Worm (Caenorhabditis elegans) whole organism, young adult: ENCODE results near the gene srw-24.
"Not testable (repeated sequence)": the region's sequence is repeated elsewhere in the genome, so short reads cannot be mapped to it uniquely, and the experiment has no call there.

ENCODE experiments used
- C06A6.2 ChIP-seq: fragments of 200-800 bp; sonication (Bioruptor generic); conservative IDR thresholded peaks from 2 replicates; pipeline ENCODE4 v1.3.6; 2022; ENCODE audit warnings: missing genetic modification characterization, missing compliant biosample characterization
- F33H1.4 ChIP-seq: fragments of 200-800 bp; sonication (Bioruptor generic); IDR thresholded peaks from 2 replicates; pipeline ENCODE4 v1.3.6; 2022; ENCODE audit warnings: missing genetic modification reagents, missing genetic modification characterization, missing compliant biosample characterization
- T07F8.4 ChIP-seq: sonication (generic microtip); optimal IDR thresholded peaks from 2 replicates; lab custom pipeline; 2016; ENCODE audit warnings: mild to moderate bottlenecking, missing genetic modification characterization, moderate library complexity, missing compliant biosample characterization
- Y79H2A.3 ChIP-seq: fragments of 200-800 bp; sonication (Bioruptor generic); conservative IDR thresholded peaks from 2 replicates; pipeline ENCODE4 v1.3.6; 2022; ENCODE audit warnings: missing genetic modification reagents, missing genetic modification characterization, missing compliant biosample characterization
- ama-1 ChIP-seq, 3 experiments: fragments of 150-350 bp in 1 of 3; sonication (generic microtip) in 2 of 3; optimal IDR thresholded peaks; 2 replicates each; lab custom pipeline; 2014 to 2018; ENCODE audit warnings: missing biosample characterization in 2 of 3, missing genetic modification characterization in 2 of 3, missing genetic modification reagents in 2 of 3
- aptf-3 ChIP-seq: fragments of 200-800 bp; sonication (Bioruptor generic); IDR thresholded peaks from 2 replicates; pipeline ENCODE4 v1.3.6; 2022; ENCODE audit warnings: missing genetic modification characterization, missing compliant biosample characterization
- attf-6 ChIP-seq: fragments of 200-800 bp; sonication (Bioruptor generic); IDR thresholded peaks from 2 replicates; pipeline ENCODE4 v1.3.6; 2022; ENCODE audit warnings: missing genetic modification reagents, missing genetic modification characterization, missing compliant biosample characterization
- ceh-27 ChIP-seq: fragments of 200-800 bp; sonication (Bioruptor generic); optimal IDR thresholded peaks from 2 replicates; lab custom pipeline; 2018; ENCODE audit warnings: mild to moderate bottlenecking, missing genetic modification characterization, moderate library complexity, missing compliant biosample characterization
- dpl-1 ChIP-seq: fragments of 150-350 bp; optimal IDR thresholded peaks from 2 replicates; lab custom pipeline; 2014; ENCODE audit warnings: missing biosample characterization, missing genetic modification reagents, missing genetic modification characterization
- efl-1 ChIP-seq: fragments of 150-350 bp; optimal IDR thresholded peaks from 2 replicates; lab custom pipeline; 2014; ENCODE audit warnings: missing biosample characterization, missing genetic modification reagents, missing genetic modification characterization
- egl-18 ChIP-seq: fragments of 200-800 bp; sonication (Bioruptor generic); IDR thresholded peaks from 2 replicates; pipeline ENCODE4 v1.3.6; 2022; ENCODE audit warnings: missing genetic modification reagents, missing genetic modification characterization, missing compliant biosample characterization
- egl-44 ChIP-seq: fragments of 200-800 bp; sonication (Bioruptor generic); IDR thresholded peaks from 2 replicates; pipeline ENCODE4 v1.3.6; 2022; ENCODE audit warnings: missing genetic modification reagents, missing genetic modification characterization, missing compliant biosample characterization
- fkh-3 ChIP-seq: sonication (generic microtip); optimal IDR thresholded peaks from 2 replicates; lab custom pipeline; 2016; ENCODE audit warnings: mild to moderate bottlenecking, missing genetic modification characterization, missing compliant biosample characterization
- him-1 ChIP-seq: sonication (generic microtip); optimal IDR thresholded peaks from 2 replicates; lab custom pipeline; 2016; ENCODE audit warnings: missing genotype, missing genetic modification reagents, missing genetic modification characterization, missing compliant biosample characterization
- hmg-1.2 ChIP-seq: fragments of 200-800 bp; sonication (Bioruptor generic); IDR thresholded peaks from 2 replicates; pipeline ENCODE4 v1.3.6; 2022; ENCODE audit warnings: missing genetic modification reagents, missing genetic modification characterization, missing compliant biosample characterization
- hmg-20 ChIP-seq: fragments of 200-800 bp; sonication (Bioruptor generic); IDR thresholded peaks from 2 replicates; pipeline ENCODE4 v1.3.6; 2022; ENCODE audit warnings: missing genetic modification reagents, missing genetic modification characterization, missing compliant biosample characterization
- lin-26 ChIP-seq: fragments of 200-800 bp; sonication (Bioruptor generic); IDR thresholded peaks from 2 replicates; pipeline ENCODE4 v1.3.6; 2022; ENCODE audit warnings: missing genetic modification reagents, missing genetic modification characterization, missing compliant biosample characterization
- lsy-27 ChIP-seq: sonication (generic microtip); optimal IDR thresholded peaks from 2 replicates; lab custom pipeline; 2017; ENCODE audit warnings: missing genetic modification characterization, mild to moderate bottlenecking, missing compliant biosample characterization, antibody characterized with exemption, missing genotype, borderline replicate concordance; ENCODE audit not compliant: insufficient read depth
- madf-10 ChIP-seq: sonication (generic microtip); optimal IDR thresholded peaks from 2 replicates; lab custom pipeline; 2016; ENCODE audit warnings: mild to moderate bottlenecking, missing genetic modification characterization, missing compliant biosample characterization
- madf-3 ChIP-seq: fragments of 200-800 bp; sonication (Bioruptor generic); IDR thresholded peaks from 2 replicates; pipeline ENCODE4 v1.3.6; 2022; ENCODE audit warnings: missing genetic modification reagents, missing genetic modification characterization, missing compliant biosample characterization
- madf-8 ChIP-seq: fragments of 200-800 bp; sonication (Bioruptor generic); conservative IDR thresholded peaks from 2 replicates; pipeline ENCODE4 v1.3.6; 2022; ENCODE audit warnings: missing genetic modification reagents, missing genetic modification characterization, missing compliant biosample characterization
- nhr-90 ChIP-seq: sonication (generic microtip); optimal IDR thresholded peaks from 2 replicates; lab custom pipeline; 2016; ENCODE audit warnings: missing genotype, mild to moderate bottlenecking, missing genetic modification characterization, missing compliant biosample characterization
- sdz-38 ChIP-seq: sonication (generic microtip); optimal IDR thresholded peaks from 2 replicates; lab custom pipeline; 2016; ENCODE audit warnings: missing genotype, missing genetic modification characterization, missing compliant biosample characterization
- snpc-1.1 ChIP-seq: sonication (generic microtip); optimal IDR thresholded peaks from 2 replicates; lab custom pipeline; 2017; ENCODE audit warnings: missing genetic modification characterization, mild to moderate bottlenecking, missing compliant biosample characterization, antibody characterized with exemption, moderate library complexity, missing genotype, missing genetic modification reagents; ENCODE audit not compliant: insufficient read depth
- somi-1 ChIP-seq: fragments of 200-800 bp; sonication (Bioruptor generic); optimal IDR thresholded peaks from 2 replicates; lab custom pipeline; 2018; ENCODE audit warnings: mild to moderate bottlenecking, missing genetic modification characterization, missing compliant biosample characterization
- tbp1 ChIP-seq: fragments of 200-800 bp; sonication (Bioruptor generic); optimal IDR thresholded peaks from 2 replicates; lab custom pipeline; 2018; ENCODE audit warnings: mild to moderate bottlenecking, missing genetic modification characterization, missing compliant biosample characterization
- xnd-1 ChIP-seq: sonication (generic microtip); optimal IDR thresholded peaks from 2 replicates; lab custom pipeline; 2016; ENCODE audit warnings: missing genotype, missing genetic modification reagents, missing genetic modification characterization, missing compliant biosample characterization
- ztf-18 ChIP-seq: sonication (generic microtip); optimal IDR thresholded peaks from 2 replicates; lab custom pipeline; 2016; ENCODE audit warnings: missing genotype, mild to moderate bottlenecking, missing genetic modification characterization, missing compliant biosample characterization

The srw-24 gene

ce11 chrV:15235661-15236060 is 11.9 kb downstream of the srw-24 start, which contains the start of gene nhr-164:
Gene nhr-164, minus strand, starts transcription at chrV:15235761.
- TF ChIP-seq madf-3 (GFP tag; lab: Robert Waterston, UW), result no peak
- TF ChIP-seq egl-44 (GFP tag; lab: Robert Waterston, UW), result no peak
- no peak for TF ChIP-seq T07F8.4 (tag; lab: Kevin White, UChicago)
- no peak for TF ChIP-seq lin-26 (GFP tag; lab: Robert Waterston, UW)
- no peak for TF ChIP-seq tbp1 (GFP tag; lab: Kevin White, UChicago)
- TF ChIP-seq nhr-90 (tag; lab: Kevin White, UChicago), result no peak
- no peak for TF ChIP-seq sdz-38
- TF ChIP-seq hmg-20 (GFP tag; lab: Robert Waterston, UW), result no peak
- TF ChIP-seq somi-1, result no peak

ce11 chrV:15238552-15238951 is 14.8 kb downstream of the srw-24 start, which contains the start of gene srw-12:
Gene srw-12, minus strand, starts transcription at chrV:15238652.
- TF ChIP-seq egl-18 (no peak), ztf-18 (tag; lab: Kevin White, UChicago) (no peak), F33H1.4 (GFP tag; lab: Robert Waterston, UW) (no peak), fkh-3 (tag; lab: Kevin White, UChicago) (no peak), lsy-27 (no peak)

- TF ChIP-seq attf-6 (GFP tag; lab: Robert Waterston, UW), result no peak
- TF ChIP-seq Y79H2A.3 (GFP tag; lab: Robert Waterston, UW), result no peak
Measured at ce11 chrV:15240215-15240614, 16.4 kb downstream of the srw-24 start, which contains the start of gene srw-11. Gene srw-11, minus strand, starts transcription at chrV:15240315.

- no peak for TF ChIP-seq C06A6.2
- no peak for TF ChIP-seq T07F8.4 (tag; lab: Kevin White, UChicago)
- TF ChIP-seq egl-44 (GFP tag; lab: Robert Waterston, UW), result no peak
- no peak for TF ChIP-seq him-1
- TF ChIP-seq hmg-1.2 (GFP tag; lab: Robert Waterston, UW), result no peak
- TF ChIP-seq dpl-1, result no peak
Measured at ce11 chrV:15241259-15241658, 17.5 kb downstream of the srw-24 start, which contains the start of gene chil-12. Gene chil-12, plus strand, starts transcription at chrV:15241559.

- no peak for TF ChIP-seq aptf-3
- no peak for TF ChIP-seq ama-1 (optimal IDR thresholded peaks at IDR 0.05; lab: Kevin White, UChicago)
- TF ChIP-seq ama-1 (GFP tag; optimal IDR thresholded peaks at IDR 0.05; lab: Kevin White, UChicago), result no peak
- no peak for TF ChIP-seq madf-10 (tag; lab: Kevin White, UChicago)
- no peak for TF ChIP-seq snpc-1.1 (tag; lab: Kevin White, UChicago)
- TF ChIP-seq efl-1 (GFP tag; lab: Kevin White, UChicago), result no peak
- no peak for TF ChIP-seq ceh-27 (GFP tag; lab: Kevin White, UChicago)
- TF ChIP-seq, all 124 proteins: peak for 0
Measured at ce11 chrV:15244456-15244855, 20.7 kb downstream of the srw-24 start, which contains the start of gene kin-30. Gene kin-30, plus strand, starts transcription at chrV:15244756.

ce11 chrV:15250304-15250703 is 26.5 kb downstream of the srw-24 start, which contains the start of gene srd-28:
Gene srd-28, plus strand, starts transcription at chrV:15250604.
- not testable (repeated sequence) for TF ChIP-seq madf-8 (GFP tag; lab: Robert Waterston, UW); xnd-1; madf-3 (GFP tag; lab: Robert Waterston, UW)
